Worm (Caenorhabditis elegans) whole organism, L3 larva: ENCODE measurements around the gene F49E8.7.

Source experiments
- ZK546.5 ChIP-seq: sonication (generic microtip); optimal IDR thresholded peaks from 2 replicates; lab custom pipeline; 2017; ENCODE audit warnings: missing biosample characterization, missing genetic modification characterization
- ceh-16 ChIP-seq: sonication (generic microtip); optimal IDR thresholded peaks from 2 replicates; lab custom pipeline; 2017; ENCODE audit warnings: missing biosample characterization, missing genetic modification characterization
- ceh-82 ChIP-seq: fragments of 150-350 bp; optimal IDR thresholded peaks from 2 replicates; lab custom pipeline; 2014; ENCODE audit warnings: missing biosample characterization, missing genetic modification characterization
- egl-27 ChIP-seq: sonication (generic microtip); optimal IDR thresholded peaks from 4 replicates; lab custom pipeline; 2017; ENCODE audit warnings: missing biosample characterization, missing genetic modification reagents, missing genetic modification characterization
- eor-1 ChIP-seq, 2 experiments: fragments of 150-350 bp; optimal IDR thresholded peaks; 2 replicates each; lab custom pipeline; 2014 to 2018; ENCODE audit warnings: missing biosample characterization in 2 of 2, missing genetic modification characterization in 2 of 2
- fos-1 ChIP-seq: fragments of 150-350 bp; optimal IDR thresholded peaks from 2 replicates; lab custom pipeline; 2014; ENCODE audit warnings: missing biosample characterization, missing genetic modification characterization
- lsy-12 ChIP-seq: sonication (generic microtip); optimal IDR thresholded peaks from 2 replicates; lab custom pipeline; 2016; ENCODE audit warnings: mild to moderate bottlenecking, missing genetic modification characterization, missing compliant biosample characterization
- nfya-1 ChIP-seq: sonication (generic microtip); optimal IDR thresholded peaks from 2 replicates; lab custom pipeline; 2017; ENCODE audit warnings: missing genetic modification characterization, mild to moderate bottlenecking, missing compliant biosample characterization, antibody characterized with exemption, moderate library complexity; ENCODE audit not compliant: insufficient read depth
- pha-4 ChIP-seq: fragments of 150-350 bp; optimal IDR thresholded peaks from 2 replicates; lab custom pipeline; 2014; ENCODE audit warnings: missing biosample characterization, missing genetic modification reagents, missing genetic modification characterization
- snpc-4 ChIP-seq: fragments of 150-350 bp; optimal IDR thresholded peaks from 2 replicates; lab custom pipeline; 2014; ENCODE audit warnings: missing biosample characterization, missing genetic modification characterization

DNA sequence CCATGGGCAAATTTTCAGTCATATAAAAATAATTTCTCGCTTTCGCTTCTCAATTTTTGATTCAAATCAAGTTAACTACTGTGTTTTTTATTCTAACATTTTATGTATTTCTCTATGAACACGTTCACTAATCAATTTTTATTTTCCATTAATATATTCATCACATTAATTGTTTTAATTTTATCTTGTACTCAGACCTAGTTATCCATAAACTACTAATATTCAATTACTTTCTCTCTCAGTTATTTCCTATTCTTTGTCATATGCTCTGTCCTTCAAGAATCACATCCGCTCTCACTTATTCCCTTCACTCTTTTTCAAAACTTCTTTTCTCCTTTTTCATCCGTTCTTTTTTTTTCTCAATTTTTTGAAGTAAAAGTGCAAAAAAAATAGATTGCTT, 30.8 kb upstream of the F49E8.7 start:
- TF ChIP-seq ZK546.5 (tag; lab: Kevin White, UChicago) (no peak), lsy-12 (tag; lab: Kevin White, UChicago) (no peak), nfya-1 (tag; lab: Kevin White, UChicago) (no peak), fos-1 (tag; lab: Kevin White, UChicago) (no peak), eor-1 (tag; optimal IDR thresholded peaks at IDR 0.05; lab: Kevin White, UChicago) (no peak), snpc-4 (no peak), ceh-16 (tag; lab: Kevin White, UChicago) (no peak), ceh-82 (tag; lab: Kevin White, UChicago) (no peak), pha-4 (tag; lab: Kevin White, UChicago) (no peak), egl-27 (tag; lab: Kevin White, UChicago) (no peak)
